Worm (Caenorhabditis elegans): ENCODE results near the gene fbxb-29.
"Not testable (repeated sequence)": the region's sequence is repeated elsewhere in the genome, so short reads cannot be mapped to it uniquely, and the experiment has no call there.

ce11 chrII:968106-968505 is 31.3 kb downstream of the fbxb-29 start, which contains the start of gene C32B5.6:
- not testable (repeated sequence) for TF ChIP-seq ztf-11 (tag; optimal IDR thresholded peaks at IDR 0.05); aly-2 (tag; optimal IDR thresholded peaks at IDR 0.05); ets-5 (GFP tag; IDR thresholded peaks at IDR 0.05)
